Fruit fly (Drosophila melanogaster): ENCODE results near the gene chico.

The chico gene

dm6 chr2L:10220501-10221386 lies 26.1 kb downstream of the chico start, which contains the start of the genes Npc1a and Prosalpha6 (continued):
- no peak for TF ChIP-seq dm (GFP tag; optimal IDR thresholded peaks at IDR 0.05)
- no peak for TF ChIP-seq aop (GFP tag; IDR thresholded peaks at IDR 0.05)
- TF ChIP-seq kni (GFP tag; optimal IDR thresholded peaks at IDR 0.05) = no peak
- TF ChIP-seq MBD-R2 (GFP tag; IDR thresholded peaks at IDR 0.05) = no peak
- peak; percentile 62 for TF ChIP-seq Bgb (GFP tag; IDR thresholded peaks at IDR 0.05; ENCODE audit: partially characterized antibody)
- TF ChIP-seq Abd-B (GFP tag; optimal IDR thresholded peaks at IDR 0.05) = no peak
- TF ChIP-seq CG6813 (GFP tag; optimal IDR thresholded peaks at IDR 0.05) = no peak
- TF ChIP-seq CG12155 (GFP tag; optimal IDR thresholded peaks at IDR 0.05) = peak; percentile 16
- TF ChIP-seq CG11247 (GFP tag; IDR thresholded peaks at IDR 0.05) = no peak
- TF ChIP-seq CG12391 (tag; optimal IDR thresholded peaks at IDR 0.05) = peak; percentile 55
- TF ChIP-seq CG2199 (GFP tag; IDR thresholded peaks at IDR 0.05) = no peak
- TF ChIP-seq Drgx (GFP tag; IDR thresholded peaks at IDR 0.05) = no peak
- TF ChIP-seq Sox100B (GFP tag; optimal IDR thresholded peaks at IDR 0.05) = no peak
- TF ChIP-seq sug (tag; optimal IDR thresholded peaks at IDR 0.05) = peak; percentile 7
- TF ChIP-seq sens-2 (GFP tag; IDR thresholded peaks at IDR 0.05) = no peak
- TF ChIP-seq CG14710 (tag; optimal IDR thresholded peaks at IDR 0.05) = peak; percentile 70
- TF ChIP-seq Hr78 (GFP tag; optimal IDR thresholded peaks at IDR 0.05) = no peak
- no peak for TF ChIP-seq CG5953 (GFP tag; IDR thresholded peaks at IDR 0.05)
- peak; percentile 68; the same call in 1 of the 3 replicates for TF ChIP-seq CG17361 (GFP tag; IDR thresholded peaks at IDR 0.05)
- TF ChIP-seq CG6175 (GFP tag; IDR thresholded peaks at IDR 0.05) = no peak
- TF ChIP-seq CG1603 (tag; optimal IDR thresholded peaks at IDR 0.05) = peak; percentile 100
- TF ChIP-seq HmgZ (tag; optimal IDR thresholded peaks at IDR 0.05) = peak; percentile 22
- no peak for TF ChIP-seq bcd (GFP tag; optimal IDR thresholded peaks at IDR 0.05)
- no peak for TF ChIP-seq CG15011 (GFP tag; optimal IDR thresholded peaks at IDR 0.05)
- TF ChIP-seq crc (GFP tag; optimal IDR thresholded peaks at IDR 0.05) = no peak
- TF ChIP-seq danr (GFP tag; IDR thresholded peaks at IDR 0.05) = no peak
- no peak for TF ChIP-seq az2 (GFP tag; optimal IDR thresholded peaks at IDR 0.05)
- peak; percentile 70 for TF ChIP-seq CG1024 (GFP tag; IDR thresholded peaks at IDR 0.05)
- no peak for TF ChIP-seq unpg (GFP tag; optimal IDR thresholded peaks at IDR 0.05)
- peak; percentile 78; the same call in 1 of the 2 replicates for TF ChIP-seq amos (GFP tag; IDR thresholded peaks at IDR 0.05; ENCODE audit: partially characterized antibody)
- no peak for TF ChIP-seq CG16863 (GFP tag; optimal IDR thresholded peaks at IDR 0.05)
- peak; percentile 68 for TF ChIP-seq Ets97D (GFP tag; optimal IDR thresholded peaks at IDR 0.05)
- no peak for TF ChIP-seq otp (GFP tag; IDR thresholded peaks at IDR 0.05)
- peak; percentile 2 for TF ChIP-seq luna (GFP tag; optimal IDR thresholded peaks at IDR 0.05)
- TF ChIP-seq sens (GFP tag) = peak; percentile 77
- peak; percentile 14 for TF ChIP-seq grn (GFP tag; optimal IDR thresholded peaks at IDR 0.05)
- no peak for TF ChIP-seq Fer2 (tag; optimal IDR thresholded peaks at IDR 0.05)
- TF ChIP-seq CG4820 (GFP tag; optimal IDR thresholded peaks at IDR 0.05) = peak; percentile 34
- no peak for TF ChIP-seq Camta (GFP tag; optimal IDR thresholded peaks at IDR 0.05)
- peak; percentile 88 for TF ChIP-seq BEAF-32 (GFP tag; optimal IDR thresholded peaks at IDR 0.05)
- TF ChIP-seq CG3281 (GFP tag; optimal IDR thresholded peaks at IDR 0.05) = no peak
- TF ChIP-seq Xrp1 (GFP tag; IDR thresholded peaks at IDR 0.05) = no peak
- TF ChIP-seq hkb (optimal IDR thresholded peaks at IDR 0.05) = no peak
- TF ChIP-seq hkb (GFP tag; IDR thresholded peaks at IDR 0.05) = no peak
- TF ChIP-seq ttk (GFP tag; IDR thresholded peaks at IDR 0.05) = no peak
- no peak for TF ChIP-seq yki (optimal IDR thresholded peaks at IDR 0.05)
- TF ChIP-seq hth (optimal IDR thresholded peaks at IDR 0.05) = no peak
- TF ChIP-seq tx (GFP tag; optimal IDR thresholded peaks at IDR 0.05) = no peak
- TF ChIP-seq abd-A (tag; optimal IDR thresholded peaks at IDR 0.05) = no peak
- TF ChIP-seq gsb-n (tag; optimal IDR thresholded peaks at IDR 0.05) = no peak
- TF ChIP-seq Dp (GFP tag; optimal IDR thresholded peaks at IDR 0.05) = peak; percentile 23
